Fruit fly (Drosophila melanogaster) whole organism, embryonic: Measurements from ENCODE around the gene CLS.

Experiments
- Ada2b ChIP-seq: fragments of 200-800 bp; sonication (Bioruptor generic); IDR thresholded peaks from 2 replicates; pipeline ENCODE4 v1.3.6; 2022; ENCODE audit warnings: missing biosample characterization, missing genetic modification characterization
- Atf6 ChIP-seq: fragments of 200-800 bp; sonication (Bioruptor generic); IDR thresholded peaks from 2 replicates; pipeline ENCODE4 v1.3.6; 2022; ENCODE audit warnings: missing biosample characterization, missing genetic modification characterization
- BEAF-32 ChIP-seq: fragments of 200-800 bp; sonication (Bioruptor generic); optimal IDR thresholded peaks from 3 replicates; lab custom pipeline; 2017; ENCODE audit warnings: missing biosample characterization, missing genetic modification characterization, mild to moderate bottlenecking, moderate library complexity, missing genetic modification reagents
- Bgb ChIP-seq: fragments of 200-800 bp; sonication (Bioruptor generic); IDR thresholded peaks from 2 replicates; pipeline ENCODE4 v1.3.6; 2022; ENCODE audit warnings: missing biosample characterization, missing genetic modification characterization; ENCODE audit not compliant: partially characterized antibody
- CG10321 ChIP-seq: fragments of 200-800 bp; sonication (Bioruptor generic); IDR thresholded peaks from 2 replicates; pipeline ENCODE4 v1.3.6; 2022; ENCODE audit warnings: missing biosample characterization, missing genetic modification characterization
- CG11093 ChIP-seq: fragments of 200-800 bp; sonication (Bioruptor generic); IDR thresholded peaks from 3 replicates; pipeline ENCODE4 v1.3.6; 2022; ENCODE audit warnings: missing biosample characterization, missing genetic modification characterization
- CG1233 ChIP-seq: fragments of 200-800 bp; sonication (Bioruptor generic); optimal IDR thresholded peaks from 4 replicates; lab custom pipeline; 2018; ENCODE audit warnings: missing biosample characterization, mild to moderate bottlenecking, missing genetic modification characterization
- CG13424 ChIP-seq: fragments of 200-800 bp; sonication (Bioruptor generic); optimal IDR thresholded peaks from 2 replicates; lab custom pipeline; 2019; ENCODE audit warnings: missing biosample characterization, mild to moderate bottlenecking, missing genetic modification characterization, moderate library complexity
- CG13775 ChIP-seq: fragments of 200-800 bp; sonication (Bioruptor generic); optimal IDR thresholded peaks from 3 replicates; lab custom pipeline; 2017; ENCODE audit warnings: missing biosample characterization, mild to moderate bottlenecking, missing genetic modification characterization
- CG14860 ChIP-seq: fragments of 200-800 bp; sonication (Bioruptor generic); IDR thresholded peaks from 3 replicates; pipeline ENCODE4 v1.3.6; 2022; ENCODE audit warnings: missing biosample characterization, missing genetic modification characterization; ENCODE audit not compliant: partially characterized antibody
- CG1529 ChIP-seq: fragments of 200-800 bp; sonication (Bioruptor generic); optimal IDR thresholded peaks from 3 replicates; lab custom pipeline; 2018; ENCODE audit warnings: missing biosample characterization, missing genetic modification characterization
- CG1647 ChIP-seq: fragments of 200-800 bp; sonication (Bioruptor generic); optimal IDR thresholded peaks from 3 replicates; lab custom pipeline; 2016; ENCODE audit warnings: missing biosample characterization, missing genetic modification characterization
- CG17328 ChIP-seq: fragments of 200-800 bp; sonication (Bioruptor generic); IDR thresholded peaks from 2 replicates; pipeline ENCODE4 v1.3.6; 2022; ENCODE audit warnings: missing biosample characterization, missing genetic modification characterization
- CG17802 ChIP-seq: fragments of 200-800 bp; sonication (Bioruptor generic); optimal IDR thresholded peaks from 2 replicates; lab custom pipeline; 2018; ENCODE audit warnings: missing biosample characterization, mild to moderate bottlenecking, missing genetic modification characterization, moderate library complexity
- CG30020 ChIP-seq: fragments of 200-800 bp; optimal IDR thresholded peaks from 2 replicates; lab custom pipeline; 2019; ENCODE audit warnings: missing biosample characterization, mild to moderate bottlenecking, missing genetic modification characterization, moderate library complexity
- CG3281 ChIP-seq: fragments of 200-800 bp; sonication (Bioruptor generic); optimal IDR thresholded peaks from 3 replicates; lab custom pipeline; 2017; ENCODE audit warnings: missing biosample characterization, mild to moderate bottlenecking, missing genetic modification characterization
- CG4854 ChIP-seq: fragments of 200-800 bp; sonication (Bioruptor generic); optimal IDR thresholded peaks from 2 replicates; lab custom pipeline; 2016; ENCODE audit warnings: missing biosample characterization, missing genetic modification characterization, inconsistent platforms
- CG5245 ChIP-seq: fragments of 200-800 bp; sonication (Bioruptor generic); optimal IDR thresholded peaks from 3 replicates; lab custom pipeline; 2016; ENCODE audit warnings: missing biosample characterization, missing genetic modification characterization
- CG7963 ChIP-seq: fragments of 200-800 bp; sonication (Bioruptor generic); IDR thresholded peaks from 3 replicates; pipeline ENCODE4 v1.3.6; 2022; ENCODE audit warnings: missing biosample characterization, missing genetic modification characterization; ENCODE audit not compliant: partially characterized antibody
- CG9797 ChIP-seq: fragments of 200-800 bp; sonication (Bioruptor generic); optimal IDR thresholded peaks from 3 replicates; lab custom pipeline; 2018; ENCODE audit warnings: missing biosample characterization, mild to moderate bottlenecking, missing genetic modification characterization
- CTCF ChIP-seq: fragments of 200-800 bp; sonication (Bioruptor generic); optimal IDR thresholded peaks from 2 replicates; lab custom pipeline; 2017; ENCODE audit warnings: missing biosample characterization, mild to moderate bottlenecking, missing genetic modification characterization, moderate library complexity
- Chrac-16 ChIP-seq: fragments of 200-800 bp; sonication (Bioruptor generic); optimal IDR thresholded peaks from 3 replicates; lab custom pipeline; 2016; ENCODE audit warnings: missing biosample characterization, missing genetic modification characterization
- CkIIα-i1 ChIP-seq: fragments of 200-800 bp; sonication (Bioruptor generic); IDR thresholded peaks from 2 replicates; pipeline ENCODE4 v1.3.6; 2022; ENCODE audit warnings: missing biosample characterization, missing genetic modification characterization
- Dek ChIP-seq: fragments of 200-800 bp; sonication (Bioruptor generic); optimal IDR thresholded peaks from 3 replicates; lab custom pipeline; 2019; ENCODE audit warnings: missing biosample characterization, mild to moderate bottlenecking, missing genetic modification characterization, moderate library complexity
- Dip2 ChIP-seq: fragments of 200-800 bp; sonication (Bioruptor generic); IDR thresholded peaks from 2 replicates; pipeline ENCODE4 v1.3.6; 2022; ENCODE audit warnings: missing biosample characterization, missing genetic modification characterization
- Dref ChIP-seq: fragments of 200-800 bp; sonication (Bioruptor generic); IDR thresholded peaks from 2 replicates; pipeline ENCODE4 v1.3.6; 2022; ENCODE audit warnings: missing biosample characterization, missing genetic modification characterization
- ERR ChIP-seq: fragments of 200-800 bp; sonication (Bioruptor generic); optimal IDR thresholded peaks from 2 replicates; lab custom pipeline; 2016; ENCODE audit warnings: missing biosample characterization, missing genetic modification characterization
- H2.0 ChIP-seq: fragments of 200-800 bp; sonication (Bioruptor generic); IDR thresholded peaks from 2 replicates; pipeline ENCODE4 v1.3.6; 2022; ENCODE audit warnings: missing biosample characterization, missing genetic modification characterization
- HLH3B ChIP-seq: fragments of 200-800 bp; sonication (Bioruptor generic); IDR thresholded peaks from 2 replicates; pipeline ENCODE4 v1.3.6; 2022; ENCODE audit warnings: missing biosample characterization, missing genetic modification characterization
- Hmr ChIP-seq: fragments of 200-800 bp; sonication (Bioruptor generic); optimal IDR thresholded peaks from 3 replicates; lab custom pipeline; 2017; ENCODE audit warnings: mild to moderate bottlenecking, missing biosample characterization, missing genetic modification reagents, missing genetic modification characterization
- Hsf ChIP-seq: fragments of 200-800 bp; sonication (Bioruptor generic); optimal IDR thresholded peaks from 3 replicates; lab custom pipeline; 2016; ENCODE audit warnings: missing biosample characterization, missing genetic modification characterization
- Mad ChIP-seq: fragments of 200-800 bp; sonication (Bioruptor generic); optimal IDR thresholded peaks from 2 replicates; lab custom pipeline; 2016; ENCODE audit warnings: missing biosample characterization, missing genetic modification characterization
- Mrtf ChIP-seq: fragments of 200-800 bp; sonication (Bioruptor generic); IDR thresholded peaks from 3 replicates; pipeline ENCODE4 v1.3.6; 2022; ENCODE audit warnings: missing biosample characterization, missing genetic modification characterization
- Oaz ChIP-seq: fragments of 200-800 bp; sonication (Bioruptor generic); IDR thresholded peaks from 2 replicates; pipeline ENCODE4 v1.3.6; 2022; ENCODE audit warnings: missing biosample characterization, missing genetic modification characterization
- Pdp1 ChIP-seq, 2 experiments: fragments of 200-800 bp; sonication (Bioruptor generic); optimal IDR thresholded peaks; 3 replicates each; lab custom pipeline; 2016; ENCODE audit warnings: missing biosample characterization in 2 of 2, missing genetic modification characterization in 2 of 2, mild to moderate bottlenecking in 1 of 2, moderate library complexity in 1 of 2
- Rx ChIP-seq: fragments of 200-800 bp; sonication (Bioruptor generic); IDR thresholded peaks from 2 replicates; pipeline ENCODE4 v1.3.6; 2022; ENCODE audit warnings: missing biosample characterization, missing genetic modification characterization
- ap ChIP-seq: fragments of 200-800 bp; sonication (Bioruptor generic); IDR thresholded peaks from 2 replicates; pipeline ENCODE4 v1.3.6; 2022; ENCODE audit warnings: missing biosample characterization, missing genetic modification characterization
- ara ChIP-seq: fragments of 200-800 bp; sonication (Bioruptor generic); IDR thresholded peaks from 2 replicates; pipeline ENCODE4 v1.3.6; 2022; ENCODE audit warnings: missing biosample characterization, missing genetic modification characterization
- chn ChIP-seq: fragments of 200-800 bp; sonication (Bioruptor generic); optimal IDR thresholded peaks from 2 replicates; lab custom pipeline; 2016; ENCODE audit warnings: missing biosample characterization, missing genetic modification characterization
- corto ChIP-seq: fragments of 200-800 bp; sonication (Bioruptor generic); optimal IDR thresholded peaks from 2 replicates; lab custom pipeline; 2016; ENCODE audit warnings: missing biosample characterization, mild to moderate bottlenecking, missing genetic modification characterization, moderate library complexity
- ewg ChIP-seq: fragments of 200-800 bp; sonication (Bioruptor generic); optimal IDR thresholded peaks from 3 replicates; lab custom pipeline; 2017; ENCODE audit warnings: mild to moderate bottlenecking, missing biosample characterization, missing genetic modification reagents, missing genetic modification characterization
- exex ChIP-seq: fragments of 200-800 bp; sonication (Bioruptor generic); optimal IDR thresholded peaks from 4 replicates; lab custom pipeline; 2018; ENCODE audit warnings: missing biosample characterization, mild to moderate bottlenecking, missing genetic modification characterization, moderate library complexity
- eyg ChIP-seq: fragments of 200-800 bp; sonication (Bioruptor generic); optimal IDR thresholded peaks from 3 replicates; lab custom pipeline; 2016; ENCODE audit warnings: missing biosample characterization, missing genetic modification characterization
- gfzf ChIP-seq: fragments of 200-800 bp; sonication (Bioruptor generic); optimal IDR thresholded peaks from 2 replicates; lab custom pipeline; 2016; ENCODE audit warnings: missing biosample characterization, mild to moderate bottlenecking, missing genetic modification characterization, moderate library complexity
- hb ChIP-seq: fragments of 200-800 bp; sonication (Bioruptor generic); IDR thresholded peaks from 3 replicates; pipeline ENCODE4 v1.3.6; 2022; ENCODE audit warnings: missing biosample characterization, missing genetic modification characterization; ENCODE audit not compliant: partially characterized antibody
- jigr1 ChIP-seq: fragments of 200-800 bp; sonication (Bioruptor generic); IDR thresholded peaks from 3 replicates; pipeline ENCODE4 v1.3.6; 2022; ENCODE audit warnings: missing biosample characterization, missing genetic modification characterization
- pnt ChIP-seq: fragments of 200-800 bp; sonication (Bioruptor generic); optimal IDR thresholded peaks from 3 replicates; lab custom pipeline; 2016; ENCODE audit warnings: missing biosample characterization, missing genetic modification characterization
- seq ChIP-seq: fragments of 200-800 bp; sonication (Bioruptor generic); IDR thresholded peaks from 2 replicates; pipeline ENCODE4 v1.3.6; 2022; ENCODE audit warnings: missing biosample characterization, missing genetic modification characterization
- shn ChIP-seq: fragments of 200-800 bp; sonication (Bioruptor generic); optimal IDR thresholded peaks from 3 replicates; lab custom pipeline; 2016; ENCODE audit warnings: missing biosample characterization, missing genetic modification characterization
- tna ChIP-seq: fragments of 200-800 bp; sonication (Bioruptor generic); IDR thresholded peaks from 2 replicates; pipeline ENCODE4 v1.3.6; 2022; ENCODE audit warnings: missing biosample characterization, missing genetic modification characterization; ENCODE audit not compliant: partially characterized antibody
- wdn ChIP-seq: fragments of 200-800 bp; sonication (Bioruptor generic); IDR thresholded peaks from 2 replicates; pipeline ENCODE4 v1.3.6; 2022; ENCODE audit warnings: missing biosample characterization, missing genetic modification characterization
- zen ChIP-seq: fragments of 200-800 bp; sonication (Bioruptor generic); optimal IDR thresholded peaks from 3 replicates; lab custom pipeline; 2018; ENCODE audit warnings: missing biosample characterization, mild to moderate bottlenecking, missing genetic modification characterization, moderate library complexity

The CLS gene

DNA sequence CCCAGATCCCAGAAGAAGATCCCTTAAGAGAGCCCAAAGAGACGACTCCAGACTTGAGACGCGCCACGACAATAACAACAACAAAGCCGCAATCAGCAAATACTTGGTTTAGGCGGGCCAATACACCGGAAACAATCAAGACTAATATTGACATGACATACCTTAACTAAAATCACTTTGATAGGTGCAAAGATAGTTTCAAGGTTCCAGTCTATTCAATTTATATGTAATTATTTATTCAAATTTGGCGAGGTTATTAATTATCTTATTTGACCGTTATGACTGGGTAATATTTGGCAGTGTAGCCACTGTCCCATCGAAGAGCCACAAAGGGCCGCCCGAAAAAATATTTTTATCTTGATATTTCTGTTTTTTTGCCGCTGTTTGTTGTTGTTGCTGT is 46.7 kb downstream of the CLS start (continued):
- peak; percentile 45; the same call in 1 of the 2 replicates for TF ChIP-seq Rx
- no peak for TF ChIP-seq seq (GFP tag; lab: Robert Waterston, UW)
- no peak for TF ChIP-seq Atf6 (GFP tag; lab: Robert Waterston, UW)
- no peak for TF ChIP-seq tna (GFP tag; lab: Robert Waterston, UW)
- TF ChIP-seq HLH3B (GFP tag; lab: Robert Waterston, UW) = 0 out of 2 replicates have a peak, but pooled peaks have one; percentile 19
- TF ChIP-seq CG3281 = peak; percentile 14
- no peak for TF ChIP-seq exex
- TF ChIP-seq Dip2 (GFP tag; lab: Robert Waterston, UW) = no peak
- TF ChIP-seq H2.0 (GFP tag; lab: Robert Waterston, UW) = peak; percentile 61
- no peak for TF ChIP-seq gfzf (GFP tag; lab: Kevin White, UChicago)
- no peak for TF ChIP-seq hb (GFP tag; lab: Robert Waterston, UW)
- peak; percentile 18 for TF ChIP-seq chn
- no peak for TF ChIP-seq Dref (GFP tag; lab: Robert Waterston, UW)
- TF ChIP-seq CG1233 = no peak
- no peak for TF ChIP-seq CkIIα-i1
- TF ChIP-seq CG17802 (tag; lab: Kevin White, UChicago) = no peak
- TF ChIP-seq Ada2b (GFP tag; lab: Robert Waterston, UW) = peak; percentile 65; the same call in 1 of the 2 replicates
- TF ChIP-seq ap (GFP tag; lab: Robert Waterston, UW) = 0 out of 2 replicates have a peak, but pooled peaks have one; percentile 16
- TF ChIP-seq CTCF (GFP tag; lab: Kevin White, UChicago) = no peak
- TF ChIP-seq CG7963 (GFP tag; lab: Robert Waterston, UW) = no peak
- TF ChIP-seq ewg (GFP tag; lab: Kevin White, UChicago) = no peak
- TF ChIP-seq Hmr = no peak
- peak; percentile 63 for TF ChIP-seq CG17328 (GFP tag; lab: Robert Waterston, UW)
- no peak for TF ChIP-seq wdn (GFP tag; lab: Robert Waterston, UW)
- TF ChIP-seq eyg = no peak
- no peak for TF ChIP-seq BEAF-32
- peak; percentile 2 for TF ChIP-seq pnt (GFP tag; lab: Kevin White, UChicago)
- TF ChIP-seq CG5245 (GFP tag; lab: Kevin White, UChicago) = no peak
- peak; percentile 96 for TF ChIP-seq corto (GFP tag; lab: Kevin White, UChicago)
- TF ChIP-seq CG14860 (GFP tag; lab: Robert Waterston, UW) = no peak
- no peak for TF ChIP-seq Oaz (GFP tag; lab: Robert Waterston, UW)
- TF ChIP-seq Bgb (GFP tag; lab: Robert Waterston, UW) = no peak
- TF ChIP-seq CG30020 = no peak
- no peak for TF ChIP-seq CG1529 (GFP tag; lab: Kevin White, UChicago)
- 0 out of 3 replicates have a peak, but pooled peaks have one; percentile 61 for TF ChIP-seq jigr1 (GFP tag; lab: Robert Waterston, UW)
- TF ChIP-seq CG13775 (GFP tag; lab: Kevin White, UChicago) = peak; percentile 43
- peak; percentile 43; the same call in 1 of the 3 replicates for TF ChIP-seq CG11093 (GFP tag; lab: Robert Waterston, UW)
- peak; percentile 85 for TF ChIP-seq zen
- peak; percentile 40 for TF ChIP-seq CG4854 (GFP tag; lab: Kevin White, UChicago)
- TF ChIP-seq Chrac-16 (GFP tag; lab: Kevin White, UChicago) = peak; percentile 41
- TF ChIP-seq CG10321 (GFP tag; lab: Robert Waterston, UW) = no peak
- no peak for TF ChIP-seq CG1647 (GFP tag; lab: Kevin White, UChicago)
- TF ChIP-seq shn (GFP tag; lab: Kevin White, UChicago) = no peak
- peak; percentile 18 for TF ChIP-seq Hsf
- TF ChIP-seq Dek (tag; lab: Kevin White, UChicago) = no peak
- TF ChIP-seq CG9797 (GFP tag; lab: Kevin White, UChicago) = no peak
- peak; percentile 50 for TF ChIP-seq Mad (GFP tag; lab: Kevin White, UChicago)
- TF ChIP-seq Mrtf (GFP tag; lab: Robert Waterston, UW) = no peak
- peak; percentile 30 to 39 for TF ChIP-seq Pdp1 (GFP tag; optimal IDR thresholded peaks at IDR 0.05; lab: Kevin White, UChicago)
- peak; percentile 46 for TF ChIP-seq CG13424 (tag; lab: Kevin White, UChicago)
- no peak for TF ChIP-seq ERR
- peak; percentile 82 for TF ChIP-seq ara (GFP tag; lab: Robert Waterston, UW)
